Worm (Caenorhabditis elegans): Measurements from ENCODE around the gene ZK546.5.
"Not testable (repeated sequence)": the region's sequence is repeated elsewhere in the genome, so short reads cannot be mapped to it uniquely, and the experiment has no call there.

DNA sequence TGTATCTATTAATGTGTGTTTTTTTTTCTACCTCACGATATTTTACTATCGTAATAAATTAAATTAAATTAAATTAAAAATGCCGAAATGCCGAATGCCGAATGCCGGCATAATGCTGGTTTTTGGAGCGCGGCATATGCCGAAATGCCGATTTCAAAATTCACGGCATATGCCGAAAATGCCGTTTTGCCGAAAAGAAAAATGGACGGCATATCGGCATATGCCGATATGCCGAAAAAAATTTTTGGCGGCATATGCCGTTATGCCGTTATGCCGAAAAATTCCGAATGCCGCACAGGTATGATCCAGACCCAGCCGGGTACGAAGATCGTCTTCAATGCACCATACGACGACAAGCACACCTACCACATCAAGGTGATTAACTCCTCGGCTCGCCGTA is 37.1 kb upstream of the ZK546.5 start, which contains the start of gene msp-32:
- TF ChIP-seq nhr-12 (tag; optimal IDR thresholded peaks at IDR 0.05); snpc-4 (tag; optimal IDR thresholded peaks at IDR 0.05); pha-4 (tag; optimal IDR thresholded peaks at IDR 0.05); unc-120 (tag; optimal IDR thresholded peaks at IDR 0.05; ENCODE audit: poor library complexity, severe bottlenecking); unc-39 (tag; optimal IDR thresholded peaks at IDR 0.05); sptf-1 (tag; optimal IDR thresholded peaks at IDR 0.05); elt-3 (tag; optimal IDR thresholded peaks at IDR 0.05); lsy-2 (tag; optimal IDR thresholded peaks at IDR 0.05); elt-1 (tag; optimal IDR thresholded peaks at IDR 0.05; ENCODE audit: borderline replicate concordance, insufficient read depth): not testable (repeated sequence)

Measured in whole organism, mixed stage, embryonic.